Fruit fly (Drosophila melanogaster) whole organism, embryonic: ENCODE measurements around the gene Hasp.

Experiments used
- B-H2 ChIP-seq: fragments of 200-800 bp; sonication (Bioruptor generic); optimal IDR thresholded peaks from 2 replicates; lab custom pipeline; 2018; ENCODE audit warnings: missing biosample characterization, mild to moderate bottlenecking, missing genetic modification characterization
- BEAF-32 ChIP-seq: fragments of 200-800 bp; sonication (Bioruptor generic); optimal IDR thresholded peaks from 3 replicates; lab custom pipeline; 2017; ENCODE audit warnings: missing biosample characterization, missing genetic modification characterization, mild to moderate bottlenecking, moderate library complexity, missing genetic modification reagents
- CG10431 ChIP-seq: fragments of 200-800 bp; sonication (Bioruptor generic); optimal IDR thresholded peaks from 3 replicates; lab custom pipeline; 2018; ENCODE audit warnings: missing biosample characterization, mild to moderate bottlenecking, missing genetic modification characterization
- CG11093 ChIP-seq: fragments of 200-800 bp; sonication (Bioruptor generic); IDR thresholded peaks from 3 replicates; pipeline ENCODE4 v1.3.6; 2022; ENCODE audit warnings: missing biosample characterization, missing genetic modification characterization
- CG12299 ChIP-seq: fragments of 200-800 bp; sonication (Bioruptor generic); optimal IDR thresholded peaks from 2 replicates; lab custom pipeline; 2018; ENCODE audit warnings: missing biosample characterization, mild to moderate bottlenecking, missing genetic modification characterization
- CG14860 ChIP-seq: fragments of 200-800 bp; sonication (Bioruptor generic); IDR thresholded peaks from 3 replicates; pipeline ENCODE4 v1.3.6; 2022; ENCODE audit warnings: missing biosample characterization, missing genetic modification characterization; ENCODE audit not compliant: partially characterized antibody
- CG14965 ChIP-seq: fragments of 200-800 bp; sonication (Bioruptor generic); optimal IDR thresholded peaks from 2 replicates; lab custom pipeline; 2016; ENCODE audit warnings: missing biosample characterization, missing genetic modification characterization, borderline replicate concordance
- CG17912 ChIP-seq: fragments of 200-800 bp; sonication (Bioruptor generic); optimal IDR thresholded peaks from 2 replicates; lab custom pipeline; 2018; ENCODE audit warnings: missing biosample characterization, mild to moderate bottlenecking, missing genetic modification characterization
- CG1792 ChIP-seq: fragments of 200-800 bp; sonication (Bioruptor generic); optimal IDR thresholded peaks from 2 replicates; lab custom pipeline; 2016; ENCODE audit warnings: missing biosample characterization, missing genetic modification characterization
- CG18262 ChIP-seq: fragments of 200-800 bp; optimal IDR thresholded peaks from 3 replicates; lab custom pipeline; 2019; ENCODE audit warnings: missing biosample characterization, mild to moderate bottlenecking, missing genetic modification characterization, moderate library complexity
- CG18619 ChIP-seq: fragments of 200-800 bp; sonication (Bioruptor generic); optimal IDR thresholded peaks from 3 replicates; lab custom pipeline; 2017; ENCODE audit warnings: missing biosample characterization, mild to moderate bottlenecking, missing genetic modification characterization
- CG4328 ChIP-seq: fragments of 200-800 bp; sonication (Bioruptor generic); optimal IDR thresholded peaks from 3 replicates; lab custom pipeline; 2017; ENCODE audit warnings: missing biosample characterization, missing genetic modification reagents, missing genetic modification characterization
- CG4854 ChIP-seq: fragments of 200-800 bp; sonication (Bioruptor generic); optimal IDR thresholded peaks from 2 replicates; lab custom pipeline; 2016; ENCODE audit warnings: missing biosample characterization, missing genetic modification characterization, inconsistent platforms
- CG7357 ChIP-seq: fragments of 200-800 bp; sonication (Bioruptor generic); IDR thresholded peaks from 3 replicates; pipeline ENCODE4 v1.3.6; 2022; ENCODE audit warnings: missing biosample characterization, missing genetic modification characterization
- CG8290 ChIP-seq, 3 experiments: fragments of 200-800 bp; sonication (Bioruptor generic); optimal IDR thresholded peaks; 2 replicates each; lab custom pipeline; 2016 to 2019; ENCODE audit warnings: missing biosample characterization in 3 of 3, missing genetic modification characterization in 3 of 3, mild to moderate bottlenecking in 2 of 3, moderate library complexity in 1 of 3
- CG8388 ChIP-seq: fragments of 200-800 bp; sonication (Bioruptor generic); optimal IDR thresholded peaks from 2 replicates; lab custom pipeline; 2019; ENCODE audit warnings: missing biosample characterization, mild to moderate bottlenecking, missing genetic modification characterization, moderate library complexity
- CG9215 ChIP-seq: fragments of 200-800 bp; sonication (Bioruptor generic); IDR thresholded peaks from 2 replicates; pipeline ENCODE4 v1.3.6; 2022; ENCODE audit warnings: missing biosample characterization, missing genetic modification characterization
- CHES-1-like ChIP-seq: fragments of 200-800 bp; sonication (Bioruptor generic); optimal IDR thresholded peaks from 2 replicates; lab custom pipeline; 2016; ENCODE audit warnings: missing biosample characterization, missing genetic modification characterization
- Camta ChIP-seq: fragments of 200-800 bp; sonication (Bioruptor generic); optimal IDR thresholded peaks from 2 replicates; lab custom pipeline; 2016; ENCODE audit warnings: missing biosample characterization, missing genetic modification characterization
- D19B ChIP-seq: fragments of 200-800 bp; sonication (Bioruptor generic); optimal IDR thresholded peaks from 2 replicates; lab custom pipeline; 2017; ENCODE audit warnings: missing biosample characterization, mild to moderate bottlenecking, missing genetic modification characterization
- Dip3 ChIP-seq: fragments of 200-800 bp; sonication (Bioruptor generic); optimal IDR thresholded peaks from 3 replicates; lab custom pipeline; 2016; ENCODE audit warnings: missing biosample characterization, missing genetic modification characterization
- E2f2 ChIP-seq: fragments of 200-800 bp; sonication (Bioruptor generic); IDR thresholded peaks from 2 replicates; pipeline ENCODE4 v1.3.6; 2022; ENCODE audit warnings: missing biosample characterization, missing genetic modification characterization
- HmgZ ChIP-seq: fragments of 200-800 bp; sonication (Bioruptor generic); optimal IDR thresholded peaks from 2 replicates; lab custom pipeline; 2018; ENCODE audit warnings: missing biosample characterization, mild to moderate bottlenecking, missing genetic modification characterization
- Jarid2 ChIP-seq: fragments of 200-800 bp; sonication (Bioruptor generic); optimal IDR thresholded peaks from 3 replicates; lab custom pipeline; 2017; ENCODE audit warnings: mild to moderate bottlenecking, missing biosample characterization, missing genetic modification reagents, missing genetic modification characterization
- NC2α ChIP-seq: fragments of 200-800 bp; sonication (Bioruptor generic); optimal IDR thresholded peaks from 2 replicates; lab custom pipeline; 2016; ENCODE audit warnings: missing biosample characterization, missing genetic modification characterization
- Six4 ChIP-seq: fragments of 200-800 bp; sonication (Bioruptor generic); optimal IDR thresholded peaks from 2 replicates; lab custom pipeline; 2016; ENCODE audit warnings: missing biosample characterization, missing genetic modification characterization
- Xrp1 ChIP-seq: fragments of 200-800 bp; sonication (Bioruptor generic); IDR thresholded peaks from 2 replicates; pipeline ENCODE4 v1.3.6; 2022; ENCODE audit warnings: missing biosample characterization, missing genetic modification characterization
- abd-A ChIP-seq: fragments of 200-800 bp; sonication (Bioruptor generic); optimal IDR thresholded peaks from 3 replicates; lab custom pipeline; 2019; ENCODE audit warnings: missing biosample characterization, mild to moderate bottlenecking, missing genetic modification characterization, moderate library complexity
- ap ChIP-seq: fragments of 200-800 bp; sonication (Bioruptor generic); IDR thresholded peaks from 2 replicates; pipeline ENCODE4 v1.3.6; 2022; ENCODE audit warnings: missing biosample characterization, missing genetic modification characterization
- ara ChIP-seq: fragments of 200-800 bp; sonication (Bioruptor generic); IDR thresholded peaks from 2 replicates; pipeline ENCODE4 v1.3.6; 2022; ENCODE audit warnings: missing biosample characterization, missing genetic modification characterization
- az2 ChIP-seq: fragments of 200-800 bp; sonication (Bioruptor generic); optimal IDR thresholded peaks from 3 replicates; lab custom pipeline; 2016; ENCODE audit warnings: missing biosample characterization, missing genetic modification characterization
- chm ChIP-seq: fragments of 200-800 bp; sonication (Bioruptor generic); IDR thresholded peaks from 2 replicates; pipeline ENCODE4 v1.3.6; 2022; ENCODE audit warnings: missing biosample characterization, missing genetic modification characterization
- dmrt99B ChIP-seq: fragments of 200-800 bp; sonication (Bioruptor generic); optimal IDR thresholded peaks from 2 replicates; lab custom pipeline; 2018; ENCODE audit warnings: missing biosample characterization, mild to moderate bottlenecking, missing genetic modification characterization, moderate library complexity
- ewg ChIP-seq: fragments of 200-800 bp; sonication (Bioruptor generic); optimal IDR thresholded peaks from 3 replicates; lab custom pipeline; 2017; ENCODE audit warnings: mild to moderate bottlenecking, missing biosample characterization, missing genetic modification reagents, missing genetic modification characterization
- gce ChIP-seq: fragments of 200-800 bp; sonication (Bioruptor generic); IDR thresholded peaks from 3 replicates; pipeline ENCODE4 v1.3.6; 2022; ENCODE audit warnings: missing biosample characterization, missing genetic modification characterization
- hb ChIP-seq: fragments of 200-800 bp; sonication (Bioruptor generic); IDR thresholded peaks from 3 replicates; pipeline ENCODE4 v1.3.6; 2022; ENCODE audit warnings: missing biosample characterization, missing genetic modification characterization; ENCODE audit not compliant: partially characterized antibody
- hkb ChIP-seq, 2 experiments: fragments of 200-800 bp in 1 of 2; fragments of >200 bp in 1 of 2; sonication (Bioruptor generic) in 1 of 2; IDR thresholded peaks in 1 of 2; optimal IDR thresholded peaks in 1 of 2; 2 replicates each; pipeline versions ENCODE4 v1.3.6 to Lab custom; 2017 to 2022; ENCODE audit warnings: missing biosample characterization in 1 of 2, missing genetic modification characterization in 1 of 2
- hth ChIP-seq: fragments of >200 bp; optimal IDR thresholded peaks from 2 replicates; lab custom pipeline; 2017; ENCODE audit warnings: inconsistent platforms
- ken ChIP-seq: fragments of 200-800 bp; sonication (Bioruptor generic); IDR thresholded peaks from 3 replicates; pipeline ENCODE4 v1.3.6; 2022; ENCODE audit warnings: missing biosample characterization, missing genetic modification characterization
- luna ChIP-seq: fragments of 200-800 bp; sonication (Bioruptor generic); optimal IDR thresholded peaks from 2 replicates; lab custom pipeline; 2016; ENCODE audit warnings: missing biosample characterization, missing genetic modification characterization
- prd ChIP-seq, 3 experiments: fragments of >200 bp in 2 of 3; fragments of 200-800 bp in 1 of 3; sonication (Bioruptor generic) in 1 of 3; optimal IDR thresholded peaks in 2 of 3; IDR thresholded peaks in 1 of 3; 2 replicates in 2 of 3; 3 replicates in 1 of 3; pipeline versions ENCODE4 v1.3.6 to Lab custom; 2017 to 2022; ENCODE audit warnings: missing biosample characterization in 1 of 3, missing genetic modification characterization in 1 of 3
- repo ChIP-seq: fragments of 200-800 bp; sonication (Bioruptor generic); optimal IDR thresholded peaks from 2 replicates; lab custom pipeline; 2016; ENCODE audit warnings: missing biosample characterization, missing genetic modification characterization
- ro ChIP-seq: fragments of 200-800 bp; sonication (Bioruptor generic); IDR thresholded peaks from 2 replicates; pipeline ENCODE4 v1.3.6; 2022; ENCODE audit warnings: missing biosample characterization, missing genetic modification characterization
- shn ChIP-seq: fragments of 200-800 bp; sonication (Bioruptor generic); optimal IDR thresholded peaks from 3 replicates; lab custom pipeline; 2016; ENCODE audit warnings: missing biosample characterization, missing genetic modification characterization
- sisA ChIP-seq: fragments of 200-800 bp; sonication (Bioruptor generic); IDR thresholded peaks from 2 replicates; pipeline ENCODE4 v1.3.6; 2022; ENCODE audit warnings: missing biosample characterization, missing genetic modification characterization
- so ChIP-seq: fragments of 200-800 bp; sonication (Bioruptor generic); IDR thresholded peaks from 3 replicates; pipeline ENCODE4 v1.3.6; 2022; ENCODE audit warnings: missing biosample characterization, missing genetic modification characterization
- tin ChIP-seq: fragments of 200-800 bp; sonication (Bioruptor generic); optimal IDR thresholded peaks from 3 replicates; lab custom pipeline; 2016; ENCODE audit warnings: missing biosample characterization, missing genetic modification characterization
- yki ChIP-seq: fragments of >200 bp; optimal IDR thresholded peaks from 3 replicates; lab custom pipeline; 2018
- zen ChIP-seq: fragments of 200-800 bp; sonication (Bioruptor generic); optimal IDR thresholded peaks from 3 replicates; lab custom pipeline; 2018; ENCODE audit warnings: missing biosample characterization, mild to moderate bottlenecking, missing genetic modification characterization, moderate library complexity

Hasp gene

dm6 chr2L:19517154-19517814, at the start of gene Hasp (continued):
- TF ChIP-seq ewg (GFP tag; lab: Kevin White, UChicago) = peak; percentile 41
- TF ChIP-seq ro (GFP tag; lab: Robert Waterston, UW) = 0 out of 2 replicates have a peak, but pooled peaks have one; percentile 19
- peak; percentile 89 for TF ChIP-seq hb (GFP tag; lab: Robert Waterston, UW)
- peak; percentile 64 for TF ChIP-seq az2
- TF ChIP-seq CG8388 (GFP tag; lab: Kevin White, UChicago) = peak; percentile 59
- TF ChIP-seq CG4328 = no peak
- peak; percentile 4 for TF ChIP-seq BEAF-32
- peak; percentile 67 for TF ChIP-seq Xrp1 (GFP tag; lab: Robert Waterston, UW)
- no peak for TF ChIP-seq CG7357 (GFP tag; lab: Robert Waterston, UW)
- no peak for TF ChIP-seq CG12299 (tag; lab: Kevin White, UChicago)
- no peak for TF ChIP-seq D19B (GFP tag; lab: Kevin White, UChicago)
- TF ChIP-seq tin (GFP tag; lab: Kevin White, UChicago) = peak; percentile 65
- TF ChIP-seq Dip3 (GFP tag; lab: Kevin White, UChicago) = peak; percentile 28
- TF ChIP-seq NC2α (GFP tag; lab: Kevin White, UChicago) = no peak
- peak; percentile 54 for TF ChIP-seq CG8290 (GFP tag; optimal IDR thresholded peaks at IDR 0.05; lab: Kevin White, UChicago)
- TF ChIP-seq CG8290 (tag; optimal IDR thresholded peaks at IDR 0.05; lab: Kevin White, UChicago) = no peak
- peak; percentile 33 for TF ChIP-seq E2f2
- no peak for TF ChIP-seq abd-A (tag; lab: Kevin White, UChicago)
- no peak for TF ChIP-seq zen
- peak; percentile 44; the same call in 1 of the 2 replicates for TF ChIP-seq ara (GFP tag; lab: Robert Waterston, UW)
- TF ChIP-seq hth (lab: Kevin White, UChicago) = no peak
- TF ChIP-seq CG14965 (GFP tag; lab: Kevin White, UChicago) = no peak
- TF ChIP-seq CG4854 (GFP tag; lab: Kevin White, UChicago) = no peak
- TF ChIP-seq dmrt99B (tag; lab: Kevin White, UChicago) = no peak
- TF ChIP-seq gce = no peak
- TF ChIP-seq CHES-1-like (GFP tag; lab: Kevin White, UChicago) = no peak
- TF ChIP-seq sisA = peak; percentile 45
- TF ChIP-seq CG17912 (GFP tag; lab: Kevin White, UChicago) = no peak
- TF ChIP-seq HmgZ = peak; percentile 18
- TF ChIP-seq CG1792 = no peak
- peak; percentile 21; the same call in 1 of the 3 replicates for TF ChIP-seq ken (GFP tag; lab: Robert Waterston, UW)
- peak; percentile 50 for TF ChIP-seq ap
- peak; percentile 83 for TF ChIP-seq CG14860 (GFP tag; lab: Robert Waterston, UW)
- peak; percentile 5 for TF ChIP-seq B-H2 (GFP tag; lab: Kevin White, UChicago)
- peak; percentile 65 for TF ChIP-seq CG18262
- TF ChIP-seq so (GFP tag; lab: Robert Waterston, UW) = 0 out of 3 replicates have a peak, but pooled peaks have one; percentile 13
- TF ChIP-seq repo = no peak
- no peak for TF ChIP-seq CG10431
- no peak for TF ChIP-seq prd (optimal IDR thresholded peaks at IDR 0.05; lab: Kevin White, UChicago)
- peak; percentile 36 for TF ChIP-seq prd (GFP tag; IDR thresholded peaks at IDR 0.05; lab: Robert Waterston, UW)
- no peak; the same call in 1 of the 2 replicates for TF ChIP-seq chm
- TF ChIP-seq Six4 = peak; percentile 77
- no peak for TF ChIP-seq luna (GFP tag; lab: Kevin White, UChicago)
- TF ChIP-seq Jarid2 = no peak
- TF ChIP-seq CG18619 = peak; percentile 29
- TF ChIP-seq CG9215 (GFP tag; lab: Robert Waterston, UW) = no peak
- TF ChIP-seq shn (GFP tag; lab: Kevin White, UChicago) = no peak
- no peak for TF ChIP-seq hkb (optimal IDR thresholded peaks at IDR 0.05; lab: Kevin White, UChicago)
- TF ChIP-seq hkb (GFP tag; IDR thresholded peaks at IDR 0.05; lab: Robert Waterston, UW) = peak; percentile 52; the same call in 1 of the 2 replicates
- TF ChIP-seq yki (lab: Kevin White, UChicago) = no peak
- TF ChIP-seq CG11093 (GFP tag; lab: Robert Waterston, UW) = no peak
- TF ChIP-seq Camta (GFP tag; lab: Kevin White, UChicago) = no peak
